Worm (Caenorhabditis elegans) whole organism, midembryonic: ENCODE data around the gene nep-17.

Experiments
- T22C8.4 ChIP-seq: fragments of 200-800 bp; sonication (Bioruptor generic); IDR thresholded peaks from 2 replicates; pipeline ENCODE4 v1.3.6; 2022; ENCODE audit warnings: missing genetic modification characterization, missing compliant biosample characterization
- cog-1 ChIP-seq: sonication (generic microtip); optimal IDR thresholded peaks from 2 replicates; lab custom pipeline; 2016; ENCODE audit warnings: missing genetic modification characterization, missing compliant biosample characterization
- flt-1 ChIP-seq: fragments of 200-800 bp; sonication (Bioruptor generic); IDR thresholded peaks from 2 replicates; pipeline ENCODE4 v1.3.6; 2022; ENCODE audit warnings: missing genetic modification characterization, missing compliant biosample characterization
- klf-2 ChIP-seq: fragments of 200-800 bp; sonication (Bioruptor generic); conservative IDR thresholded peaks from 2 replicates; pipeline ENCODE4 v1.3.6; 2022; ENCODE audit warnings: missing genetic modification reagents, missing genetic modification characterization, missing compliant biosample characterization
- med-1 ChIP-seq: sonication (generic microtip); optimal IDR thresholded peaks from 2 replicates; lab custom pipeline; 2017; ENCODE audit warnings: missing genetic modification characterization, mild to moderate bottlenecking, missing compliant biosample characterization, antibody characterized with exemption, missing genetic modification reagents; ENCODE audit not compliant: insufficient read depth
- ref-1 ChIP-seq: fragments of 200-800 bp; sonication (Bioruptor generic); conservative IDR thresholded peaks from 2 replicates; pipeline ENCODE4 v1.3.6; 2022; ENCODE audit warnings: missing genetic modification reagents, missing genetic modification characterization, missing compliant biosample characterization
- tab-1 ChIP-seq: fragments of 200-800 bp; sonication (Bioruptor generic); IDR thresholded peaks from 2 replicates; pipeline ENCODE4 v1.3.6; 2022; ENCODE audit warnings: missing genetic modification characterization, missing compliant biosample characterization
- ztf-23 ChIP-seq: fragments of 200-800 bp; sonication (Bioruptor generic); IDR thresholded peaks from 2 replicates; pipeline ENCODE4 v1.3.6; 2022; ENCODE audit warnings: missing genetic modification reagents, missing genetic modification characterization, missing compliant biosample characterization
- ztf-29 ChIP-seq: fragments of 200-800 bp; sonication (Bioruptor generic); IDR thresholded peaks from 2 replicates; pipeline ENCODE4 v1.3.6; 2022; ENCODE audit warnings: missing genetic modification reagents, missing genetic modification characterization, missing compliant biosample characterization

Gene nep-17

ce11 chrII:13515813-13516212 lies 8.2 kb downstream of the nep-17 start:
- TF ChIP-seq ref-1 (GFP tag; lab: Robert Waterston, UW): no peak
- no peak for TF ChIP-seq klf-2 (GFP tag; lab: Robert Waterston, UW)
- TF ChIP-seq cog-1: no peak

ce11 chrII:13517600-13517999 lies 10.0 kb downstream of the nep-17 start, which contains the start of gene sre-45:
TSS of gene sre-45 (plus strand) at chrII:13517900.
- TF ChIP-seq T22C8.4 (no peak), cog-1 (no peak), tab-1 (GFP tag; lab: Robert Waterston, UW) (no peak), ztf-29 (no peak), ztf-23 (no peak), klf-2 (GFP tag; lab: Robert Waterston, UW) (no peak), ref-1 (GFP tag; lab: Robert Waterston, UW) (no peak)

ce11 chrII:13521179-13521616 lies 13.6 kb downstream of the nep-17 start:
- TF ChIP-seq ref-1 (GFP tag; lab: Robert Waterston, UW) (no peak), cog-1 (no peak), tab-1 (GFP tag; lab: Robert Waterston, UW) (no peak), flt-1 (GFP tag; lab: Robert Waterston, UW) (no peak), ztf-29 (no peak), med-1 (GFP tag; lab: Kevin White, UChicago) (no peak), klf-2 (GFP tag; lab: Robert Waterston, UW) (no peak), ztf-23 (no peak), T22C8.4 (no peak)

- no peak for TF ChIP-seq ztf-23
- no peak for TF ChIP-seq ref-1 (GFP tag; lab: Robert Waterston, UW)
These were observed 14.4 kb downstream of the nep-17 start for ce11 chrII:13521977-13522404.

ce11 chrII:13529131-13529530 lies 21.5 kb downstream of the nep-17 start:
- TF ChIP-seq cog-1 (no peak), T22C8.4 (no peak), tab-1 (GFP tag; lab: Robert Waterston, UW) (no peak), flt-1 (GFP tag; lab: Robert Waterston, UW) (no peak), ztf-29 (no peak), med-1 (GFP tag; lab: Kevin White, UChicago) (no peak), ztf-23 (no peak), klf-2 (GFP tag; lab: Robert Waterston, UW) (no peak), ref-1 (GFP tag; lab: Robert Waterston, UW) (no peak)

ce11 chrII:13530657-13531056 lies 23.0 kb downstream of the nep-17 start:
- no peak for TF ChIP-seq med-1 (GFP tag; lab: Kevin White, UChicago)
- TF ChIP-seq T22C8.4: no peak
- no peak for TF ChIP-seq ztf-23
- TF ChIP-seq ztf-29: no peak
- no peak for TF ChIP-seq klf-2 (GFP tag; lab: Robert Waterston, UW)
- no peak for TF ChIP-seq flt-1 (GFP tag; lab: Robert Waterston, UW)
- TF ChIP-seq tab-1 (GFP tag; lab: Robert Waterston, UW): no peak
- no peak for TF ChIP-seq ref-1 (GFP tag; lab: Robert Waterston, UW)
- no peak for TF ChIP-seq cog-1

- TF ChIP-seq cog-1 (no peak), klf-2 (GFP tag; lab: Robert Waterston, UW) (no peak), ztf-23 (no peak), ref-1 (GFP tag; lab: Robert Waterston, UW) (no peak), med-1 (GFP tag; lab: Kevin White, UChicago) (no peak), T22C8.4 (no peak), flt-1 (GFP tag; lab: Robert Waterston, UW) (no peak), ztf-29 (no peak), tab-1 (GFP tag; lab: Robert Waterston, UW) (no peak)
These were observed 23.5 kb downstream of the nep-17 start, which contains the start of gene snx-14 for ce11 chrII:13531118-13531517. TSS of gene snx-14 (minus strand) at chrII:13531218.

- no peak for TF ChIP-seq ztf-29
- TF ChIP-seq med-1 (GFP tag; lab: Kevin White, UChicago): no peak
- no peak for TF ChIP-seq klf-2 (GFP tag; lab: Robert Waterston, UW)
- no peak for TF ChIP-seq cog-1
- no peak for TF ChIP-seq ztf-23
- TF ChIP-seq T22C8.4: no peak
- no peak for TF ChIP-seq tab-1 (GFP tag; lab: Robert Waterston, UW)
- TF ChIP-seq flt-1 (GFP tag; lab: Robert Waterston, UW): no peak
- no peak for TF ChIP-seq ref-1 (GFP tag; lab: Robert Waterston, UW)
These were observed 33.3 kb downstream of the nep-17 start, which contains the start of the genes noa-1 and Y48E1B.17 for ce11 chrII:13540956-13541355. TSS of gene noa-1 (minus strand) at chrII:13541056. TSS of gene Y48E1B.17 (minus strand) at chrII:13541084.

- no peak for TF ChIP-seq ref-1 (GFP tag; lab: Robert Waterston, UW)
- no peak for TF ChIP-seq cog-1
- no peak for TF ChIP-seq ztf-29
- TF ChIP-seq med-1 (GFP tag; lab: Kevin White, UChicago): no peak
- no peak for TF ChIP-seq T22C8.4
- TF ChIP-seq flt-1 (GFP tag; lab: Robert Waterston, UW): no peak
- no peak for TF ChIP-seq tab-1 (GFP tag; lab: Robert Waterston, UW)
- no peak for TF ChIP-seq ztf-23
- no peak for TF ChIP-seq klf-2 (GFP tag; lab: Robert Waterston, UW)
These were observed 35.4 kb downstream of the nep-17 start for ce11 chrII:13542991-13543390.

ce11 chrII:13547545-13547944 lies 39.9 kb downstream of the nep-17 start, which contains the start of gene ddl-2:
TSS of gene ddl-2 (minus strand) at chrII:13547645.
- TF ChIP-seq T22C8.4 (no peak), ref-1 (GFP tag; lab: Robert Waterston, UW) (no peak)

- TF ChIP-seq ztf-23: no peak
- no peak for TF ChIP-seq klf-2 (GFP tag; lab: Robert Waterston, UW)
- no peak for TF ChIP-seq cog-1
- no peak for TF ChIP-seq ztf-29
- TF ChIP-seq T22C8.4: no peak
- TF ChIP-seq tab-1 (GFP tag; lab: Robert Waterston, UW): no peak
- no peak for TF ChIP-seq flt-1 (GFP tag; lab: Robert Waterston, UW)
- no peak for TF ChIP-seq med-1 (GFP tag; lab: Kevin White, UChicago)
- TF ChIP-seq ref-1 (GFP tag; lab: Robert Waterston, UW): no peak
These were observed 52.9 kb downstream of the nep-17 start for ce11 chrII:13560553-13560952.
